Worm (Caenorhabditis elegans): ENCODE measurements around the gene ctsa-4.2.

DNA sequence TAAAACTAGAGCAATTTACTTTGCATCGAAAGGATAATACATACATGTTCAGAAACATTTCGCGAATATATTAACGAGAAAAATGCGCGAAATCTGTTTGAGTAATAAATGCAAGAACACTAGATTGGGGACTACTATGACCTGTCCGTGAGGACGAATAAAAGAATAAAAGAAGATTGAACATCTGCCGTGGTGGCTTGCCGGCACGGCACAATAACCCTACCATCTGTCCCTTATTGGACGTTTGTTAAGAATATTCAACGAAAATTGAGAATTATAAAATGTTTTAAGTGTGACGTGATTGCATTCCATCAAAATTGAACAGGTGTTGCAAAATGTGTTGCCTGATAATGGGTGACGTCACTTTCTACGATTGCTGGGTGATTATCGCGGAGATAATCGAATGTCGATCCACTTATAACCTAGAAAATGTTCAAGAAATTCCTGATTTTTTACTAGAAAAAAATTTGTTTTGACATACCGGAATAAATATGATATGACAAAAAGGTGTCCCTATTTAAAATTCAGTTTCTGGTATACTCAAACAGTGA, 6.8 kb upstream of the ctsa-4.2 start:
- no peak for TF ChIP-seq Y53G8AR.9 (GFP tag; conservative IDR thresholded peaks at IDR 0.05)
- no peak for TF ChIP-seq nhr-179 (tag; optimal IDR thresholded peaks at IDR 0.05)
- TF ChIP-seq madf-8 (GFP tag; conservative IDR thresholded peaks at IDR 0.05) = no peak
